Worm (Caenorhabditis elegans) whole organism, late embryonic: ENCODE data around the gene rcs-1.
A peak's percentile ranks its signal among the peaks of the same experiment; 100 is the strongest.

ENCODE experiments used
- F13H6.1 ChIP-seq: sonication (generic microtip); optimal IDR thresholded peaks from 2 replicates; lab custom pipeline; 2016; ENCODE audit warnings: missing genetic modification characterization, missing compliant biosample characterization
- ama-1 ChIP-seq: fragments of 150-350 bp; optimal IDR thresholded peaks from 2 replicates; lab custom pipeline; 2014
- elt-2 ChIP-seq: sonication (generic microtip); optimal IDR thresholded peaks from 2 replicates; lab custom pipeline; 2016; ENCODE audit warnings: missing genetic modification reagents, missing genetic modification characterization, missing compliant biosample characterization
- mec-3 ChIP-seq: sonication (generic microtip); optimal IDR thresholded peaks from 2 replicates; lab custom pipeline; 2016; ENCODE audit warnings: borderline replicate concordance, missing genetic modification characterization, missing compliant biosample characterization
- pat-9 ChIP-seq: fragments of 200-800 bp; sonication (Bioruptor generic); optimal IDR thresholded peaks from 2 replicates; lab custom pipeline; 2018; ENCODE audit warnings: mild to moderate bottlenecking, missing genetic modification characterization, moderate library complexity, missing compliant biosample characterization
- unc-86 ChIP-seq: sonication (generic microtip); optimal IDR thresholded peaks from 2 replicates; lab custom pipeline; 2016; ENCODE audit warnings: missing genetic modification characterization, missing compliant biosample characterization

DNA sequence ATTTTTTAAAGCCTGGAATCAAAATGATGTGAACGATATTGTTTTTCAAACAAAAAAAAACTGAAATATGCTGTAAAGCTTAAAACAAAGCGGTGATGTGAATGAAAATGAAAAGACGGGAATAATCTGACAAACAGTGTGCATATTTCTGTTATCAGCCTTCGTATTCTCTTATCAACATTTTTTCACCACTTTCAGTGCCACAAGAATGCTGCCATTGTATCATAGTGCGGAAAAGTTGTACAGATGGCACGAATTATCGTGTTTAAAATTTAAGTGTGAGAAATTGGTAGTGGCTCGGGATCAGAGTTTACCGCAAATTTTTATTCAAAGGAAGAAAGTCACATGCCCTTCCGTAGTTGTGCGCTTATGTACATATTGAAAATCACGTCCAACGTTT, 3.9 kb downstream of the rcs-1 start, which contains the start of gene ifd-1:
- peak; percentile 80 for TF ChIP-seq elt-2 (tag; lab: Kevin White, UChicago)
- TF ChIP-seq F13H6.1 (tag; lab: Kevin White, UChicago): no peak
- no peak for TF ChIP-seq unc-86 (tag; lab: Kevin White, UChicago)
- no peak for TF ChIP-seq pat-9 (tag; lab: Kevin White, UChicago)
- no peak for TF ChIP-seq mec-3 (tag; lab: Kevin White, UChicago)
- TF ChIP-seq ama-1: no peak
